Fruit fly (Drosophila melanogaster): ENCODE data around the gene Top2.
A peak's percentile ranks its signal among the peaks of the same experiment; 100 is the strongest.

The Top2 gene

dm6 chr2L:19430343-19430742 lies 22.9 kb downstream of the Top2 start, which contains the start of gene RtcB (continued):
- TF ChIP-seq nerfin-1 (tag; optimal IDR thresholded peaks at IDR 0.05) (peak; percentile 58), sug (tag; optimal IDR thresholded peaks at IDR 0.05) (peak; percentile 12), Dref (GFP tag; IDR thresholded peaks at IDR 0.05) (peak; percentile 42), fd3F (GFP tag; optimal IDR thresholded peaks at IDR 0.05) (no peak), Doc3 (GFP tag; IDR thresholded peaks at IDR 0.05; ENCODE audit: partially characterized antibody) (peak; percentile 96; the same call in 2 of the 3 replicates), Poxn (GFP tag; IDR thresholded peaks at IDR 0.05) (no peak), CG10147 (GFP tag; optimal IDR thresholded peaks at IDR 0.05) (no peak), trem (tag; optimal IDR thresholded peaks at IDR 0.05) (peak; percentile 60), Xrp1 (GFP tag; IDR thresholded peaks at IDR 0.05) (peak; percentile 24; the same call in 1 of the 2 replicates), lab (GFP tag; optimal IDR thresholded peaks at IDR 0.05) (no peak), Ets65A (GFP tag) (peak; percentile 42), zfh2 (GFP tag; optimal IDR thresholded peaks at IDR 0.05) (no peak), lov (optimal IDR thresholded peaks at IDR 0.05) (no peak), lov (GFP tag; IDR thresholded peaks at IDR 0.05) (no peak), CG16813 (GFP tag; IDR thresholded peaks at IDR 0.05; ENCODE audit: partially characterized antibody) (peak; percentile 98), CG12104 (GFP tag; optimal IDR thresholded peaks at IDR 0.05) (no peak), Hsf (GFP tag; optimal IDR thresholded peaks at IDR 0.05) (peak; percentile 17), ewg (GFP tag; optimal IDR thresholded peaks at IDR 0.05) (peak; percentile 23), TFAM (GFP tag; optimal IDR thresholded peaks at IDR 0.05) (no peak), CkIIα-i1 (GFP tag; IDR thresholded peaks at IDR 0.05) (no peak), gfzf (GFP tag; optimal IDR thresholded peaks at IDR 0.05) (peak; percentile 53), sd (tag; optimal IDR thresholded peaks at IDR 0.05) (peak; percentile 71), Aef1 (GFP tag; IDR thresholded peaks at IDR 0.05) (no peak), crol (GFP tag; IDR thresholded peaks at IDR 0.05) (no peak), CG15269 (tag; optimal IDR thresholded peaks at IDR 0.05) (no peak), Ptx1 (GFP tag; IDR thresholded peaks at IDR 0.05) (no peak), HLH54F (GFP tag; optimal IDR thresholded peaks at IDR 0.05) (no peak), ftz-f1 (GFP tag; optimal IDR thresholded peaks at IDR 0.05) (no peak), CG3995 (GFP tag; optimal IDR thresholded peaks at IDR 0.05) (peak; percentile 42), CG9932 (GFP tag; IDR thresholded peaks at IDR 0.05) (peak; percentile 46; the same call in 1 of the 2 replicates), CG13624 (GFP tag; optimal IDR thresholded peaks at IDR 0.05) (no peak), sisA (GFP tag; IDR thresholded peaks at IDR 0.05) (peak; percentile 24; the same call in 1 of the 2 replicates), az2 (GFP tag; optimal IDR thresholded peaks at IDR 0.05) (no peak), insv (GFP tag; optimal IDR thresholded peaks at IDR 0.05) (peak in 1 of 2 experiments; percentile 55), pfk (GFP tag; optimal IDR thresholded peaks at IDR 0.05) (no peak), CG18476 (GFP tag; optimal IDR thresholded peaks at IDR 0.05) (peak; percentile 10), CG10267 (tag; optimal IDR thresholded peaks at IDR 0.05) (peak; percentile 31), phol (tag; optimal IDR thresholded peaks at IDR 0.05) (peak; percentile 54), wek (GFP tag; optimal IDR thresholded peaks at IDR 0.05) (no peak), gem (tag; optimal IDR thresholded peaks at IDR 0.05) (peak; percentile 19), grau (tag; optimal IDR thresholded peaks at IDR 0.05) (peak; percentile 9), rib (GFP tag; IDR thresholded peaks at IDR 0.05) (no peak), Tbp (GFP tag; optimal IDR thresholded peaks at IDR 0.05) (no peak), MBD-R2 (GFP tag; IDR thresholded peaks at IDR 0.05) (peak; percentile 68), Side (GFP tag; optimal IDR thresholded peaks at IDR 0.05) (no peak), Neu2 (GFP tag; optimal IDR thresholded peaks at IDR 0.05; ENCODE audit: borderline replicate concordance) (no peak), knrl (GFP tag; IDR thresholded peaks at IDR 0.05; ENCODE audit: partially characterized antibody) (peak; percentile 98), inv (GFP tag; IDR thresholded peaks at IDR 0.05; ENCODE audit: partially characterized antibody) (peak; percentile 96), nerfin-2 (GFP tag; IDR thresholded peaks at IDR 0.05; ENCODE audit: partially characterized antibody) (peak; percentile 86), grn (GFP tag; optimal IDR thresholded peaks at IDR 0.05) (no peak), dmrt11E (tag; optimal IDR thresholded peaks at IDR 0.05) (no peak)

All from whole organism, embryonic.